Fruit fly (Drosophila melanogaster) Kc167 (cell line): ENCODE data around the gene CG31021.

Experiments used
- Myc ChIP-seq: fragments of >200 bp; optimal IDR thresholded peaks from 2 replicates; lab custom pipeline; 2017; ENCODE audit warnings: missing external identifiers
- Sin3A ChIP-seq: fragments of >200 bp; optimal IDR thresholded peaks from 2 replicates; lab custom pipeline; 2018; ENCODE audit warnings: missing external identifiers
- h ChIP-seq: fragments of >200 bp; optimal IDR thresholded peaks from 3 replicates; lab custom pipeline; 2018; ENCODE audit warnings: missing external identifiers
- insv ChIP-seq: fragments of >200 bp; optimal IDR thresholded peaks from 3 replicates; lab custom pipeline; 2018; ENCODE audit warnings: missing external identifiers
- psq ChIP-seq: fragments of >200 bp; optimal IDR thresholded peaks from 2 replicates; lab custom pipeline; 2017; ENCODE audit warnings: missing external identifiers
- ttk ChIP-seq: sonication (Bioruptor generic); optimal IDR thresholded peaks from 2 replicates; lab custom pipeline; 2017; ENCODE audit warnings: missing external identifiers

Gene CG31021

dm6 chr3R:30617457-30617856 lies 15.5 kb downstream of the CG31021 start:
- TF ChIP-seq Myc (no peak), Sin3A (lab: Kevin White, UChicago) (no peak), h (lab: Kevin White, UChicago) (no peak), psq (lab: Kevin White, UChicago) (no peak), ttk (lab: Kevin White, UChicago) (no peak), insv (lab: Kevin White, UChicago) (no peak)

dm6 chr3R:30621806-30622205 lies 19.8 kb downstream of the CG31021 start, which contains the start of gene CG44954:
Gene CG44954 (minus strand): TSS chr3R:30621906.
- TF ChIP-seq insv (lab: Kevin White, UChicago) (no peak), psq (lab: Kevin White, UChicago) (no peak), h (lab: Kevin White, UChicago) (no peak), Myc (no peak), Sin3A (lab: Kevin White, UChicago) (no peak), ttk (lab: Kevin White, UChicago) (no peak)

dm6 chr3R:30628928-30629327 lies 26.9 kb downstream of the CG31021 start, which contains the start of gene CG2267:
Gene CG2267 (minus strand): TSS chr3R:30629028.
- TF ChIP-seq ttk (lab: Kevin White, UChicago) (no peak), Sin3A (lab: Kevin White, UChicago) (no peak), psq (lab: Kevin White, UChicago) (no peak), h (lab: Kevin White, UChicago) (no peak), insv (lab: Kevin White, UChicago) (no peak)

DNA sequence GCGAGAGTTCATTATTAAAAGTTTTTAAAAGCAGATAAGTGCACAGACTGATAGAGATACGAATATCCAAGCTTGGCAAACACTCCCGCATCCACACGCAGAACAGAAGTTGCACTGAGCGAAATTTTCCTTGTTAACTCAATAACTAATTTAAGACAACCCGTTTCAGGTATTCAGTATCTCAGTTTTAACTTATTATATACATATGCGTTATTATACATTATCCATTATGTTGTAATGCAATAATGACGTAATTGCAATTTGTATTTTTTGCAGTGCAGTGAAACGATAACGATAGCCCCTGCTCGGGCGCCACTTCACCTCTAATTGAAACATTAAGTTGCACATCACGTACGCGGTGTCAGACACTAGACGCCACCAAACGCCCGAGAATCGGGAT lies 41.2 kb downstream of the CG31021 start:
- no peak for TF ChIP-seq h (lab: Kevin White, UChicago)
- TF ChIP-seq Sin3A (lab: Kevin White, UChicago) = no peak
- no peak for TF ChIP-seq Myc
- no peak for TF ChIP-seq psq (lab: Kevin White, UChicago)
- TF ChIP-seq insv (lab: Kevin White, UChicago) = no peak
- no peak for TF ChIP-seq ttk (lab: Kevin White, UChicago)

dm6 chr3R:30645780-30646179 lies 43.8 kb downstream of the CG31021 start, which contains the start of gene CG31013:
Gene CG31013 (minus strand): TSS chr3R:30645880.
- no peak for TF ChIP-seq psq (lab: Kevin White, UChicago)
- no peak for TF ChIP-seq insv (lab: Kevin White, UChicago)
- no peak for TF ChIP-seq Sin3A (lab: Kevin White, UChicago)
- no peak for TF ChIP-seq h (lab: Kevin White, UChicago)
- no peak for TF ChIP-seq Myc
- TF ChIP-seq ttk (lab: Kevin White, UChicago) = no peak

DNA sequence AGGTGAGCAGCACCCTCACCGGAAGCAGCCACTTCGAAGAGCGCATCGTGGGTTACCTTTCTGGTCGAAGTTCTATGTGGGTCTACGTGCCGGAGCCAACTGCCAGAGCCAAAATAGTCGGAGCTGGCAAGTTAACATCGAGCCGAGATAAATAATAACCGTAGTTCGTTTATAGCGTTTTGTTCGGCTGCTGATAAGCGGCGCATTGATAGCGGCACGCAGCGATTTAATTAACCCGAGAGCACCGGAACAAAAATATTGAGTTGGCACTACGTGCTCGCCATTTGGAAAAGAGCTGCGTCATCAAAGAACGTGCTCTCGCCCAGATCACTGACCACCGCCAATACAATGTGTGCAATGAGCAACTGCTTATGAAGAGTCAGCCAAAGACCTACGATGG lies 46.4 kb downstream of the CG31021 start, which contains the start of gene PH4alphaPV:
Gene PH4alphaPV (minus strand): TSS at position 101 of the 400 bp plus-strand sequence.
- no peak for TF ChIP-seq Myc
- no peak for TF ChIP-seq ttk (lab: Kevin White, UChicago)
- no peak for TF ChIP-seq psq (lab: Kevin White, UChicago)
- TF ChIP-seq insv (lab: Kevin White, UChicago) = no peak
- TF ChIP-seq Sin3A (lab: Kevin White, UChicago) = no peak
- TF ChIP-seq h (lab: Kevin White, UChicago) = no peak

DNA sequence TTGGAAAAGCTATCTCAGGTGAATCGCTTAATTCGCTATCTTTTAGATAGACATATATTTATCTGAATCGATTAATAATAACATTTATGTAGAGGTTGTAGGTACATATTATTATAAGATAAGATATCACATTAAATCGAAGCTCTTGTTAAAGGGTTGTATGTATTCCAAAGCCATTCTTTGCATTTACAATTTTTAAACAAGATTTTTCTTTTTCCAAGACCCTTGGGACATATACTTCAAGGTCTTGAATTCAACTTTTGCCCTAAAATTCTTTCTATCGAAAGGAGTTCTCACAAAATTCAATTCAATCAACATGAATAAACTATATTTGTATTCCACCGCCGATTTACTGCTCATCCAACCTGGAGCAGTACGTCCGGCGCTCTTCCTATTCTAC lies 46.8 kb downstream of the CG31021 start, which contains the start of gene CG34432:
Gene CG34432 (plus strand): TSS at position 301 of the 400 bp plus-strand sequence.
- TF ChIP-seq h (lab: Kevin White, UChicago) (no peak), insv (lab: Kevin White, UChicago) (no peak), ttk (lab: Kevin White, UChicago) (no peak), psq (lab: Kevin White, UChicago) (no peak), Myc (no peak), Sin3A (lab: Kevin White, UChicago) (no peak)

DNA sequence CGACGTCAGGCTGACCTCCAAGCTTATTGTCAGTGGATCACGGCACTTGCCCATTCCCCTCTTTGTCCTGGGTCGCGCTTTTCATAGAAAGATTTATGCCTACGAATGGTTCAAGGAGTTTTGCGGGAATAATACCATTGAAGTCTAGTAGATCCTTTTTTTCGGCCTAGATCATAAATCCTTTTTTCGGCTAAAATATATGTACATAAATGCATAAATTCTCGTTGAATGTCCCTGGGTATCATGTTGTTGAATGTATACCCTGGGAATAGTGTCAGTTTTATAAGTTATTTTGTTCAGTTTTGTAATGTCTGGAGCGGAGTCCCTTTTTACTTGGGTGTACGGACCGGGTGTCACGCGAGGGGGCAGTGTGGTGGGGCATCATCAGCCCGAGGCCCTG lies 47.7 kb downstream of the CG31021 start, which contains the start of gene CG34433:
Gene CG34433 (plus strand): TSS at position 301 of the 400 bp plus-strand sequence.
- TF ChIP-seq ttk (lab: Kevin White, UChicago) (no peak), h (lab: Kevin White, UChicago) (no peak), psq (lab: Kevin White, UChicago) (no peak)
